Worm (Caenorhabditis elegans) whole organism, L4 larva: ENCODE measurements around the gene misc-1.
"Not testable (repeated sequence)": the region's sequence is repeated elsewhere in the genome, so short reads cannot be mapped to it uniquely, and the experiment has no call there.

Experiments
- D1046.2 ChIP-seq: fragments of 200-800 bp; sonication (Bioruptor generic); IDR thresholded peaks from 2 replicates; pipeline ENCODE4 v1.3.6; 2022; ENCODE audit warnings: missing genetic modification characterization, missing compliant biosample characterization
- F10B5.3 ChIP-seq: sonication (generic microtip); optimal IDR thresholded peaks from 2 replicates; lab custom pipeline; 2016; ENCODE audit warnings: mild to moderate bottlenecking, missing genetic modification characterization, missing compliant biosample characterization
- F49E8.2 ChIP-seq: sonication (generic microtip); optimal IDR thresholded peaks from 2 replicates; lab custom pipeline; 2016; ENCODE audit warnings: missing compliant biosample characterization, mild to moderate bottlenecking, missing genetic modification characterization, borderline replicate concordance
- T20F7.1 ChIP-seq: fragments of 200-800 bp; sonication (Bioruptor generic); optimal IDR thresholded peaks from 2 replicates; lab custom pipeline; 2018; ENCODE audit warnings: mild to moderate bottlenecking, missing genetic modification characterization, missing compliant biosample characterization
- T26A8.4 ChIP-seq: fragments of 200-800 bp; sonication (Bioruptor generic); IDR thresholded peaks from 2 replicates; pipeline ENCODE4 v1.3.6; 2022; ENCODE audit warnings: missing genetic modification characterization, missing compliant biosample characterization
- Y5F2A.4 ChIP-seq: fragments of 200-800 bp; sonication (Bioruptor generic); optimal IDR thresholded peaks from 2 replicates; lab custom pipeline; 2018; ENCODE audit warnings: mild to moderate bottlenecking, missing genetic modification characterization, missing compliant biosample characterization
- Y75B8A.6 ChIP-seq: fragments of 200-800 bp; sonication (Bioruptor generic); IDR thresholded peaks from 2 replicates; pipeline ENCODE4 v1.3.6; 2022; ENCODE audit warnings: missing genetic modification reagents, missing genetic modification characterization, missing compliant biosample characterization
- aha-1 ChIP-seq: fragments of 150-350 bp; peaks from one replicate; lab custom pipeline; 2014; ENCODE audit warnings: missing biosample characterization, missing genetic modification characterization
- ama-1 ChIP-seq: fragments of 150-350 bp; optimal IDR thresholded peaks from 2 replicates; lab custom pipeline; 2014; ENCODE audit warnings: inconsistent platforms, mixed read lengths
- arid-1 ChIP-seq: fragments of 200-800 bp; sonication (Bioruptor generic); conservative IDR thresholded peaks from 2 replicates; pipeline ENCODE4 v1.3.6; 2022; ENCODE audit warnings: missing genetic modification reagents, missing genetic modification characterization, missing compliant biosample characterization
- ceh-44 ChIP-seq: fragments of 200-800 bp; sonication (Bioruptor generic); IDR thresholded peaks from 2 replicates; pipeline ENCODE4 v1.3.6; 2022; ENCODE audit warnings: missing genetic modification reagents, missing genetic modification characterization, missing compliant biosample characterization
- daf-19 ChIP-seq: fragments of 200-800 bp; sonication (Bioruptor generic); conservative IDR thresholded peaks from 2 replicates; pipeline ENCODE4 v1.3.6; 2022; ENCODE audit warnings: missing genetic modification characterization, missing compliant biosample characterization
- dve-1 ChIP-seq: sonication (generic microtip); optimal IDR thresholded peaks from 2 replicates; lab custom pipeline; 2017; ENCODE audit warnings: antibody characterized with exemption, mild to moderate bottlenecking, missing genetic modification characterization, missing compliant biosample characterization; ENCODE audit not compliant: insufficient read depth
- fkh-10 ChIP-seq: fragments of 150-350 bp; optimal IDR thresholded peaks from 2 replicates; lab custom pipeline; 2014; ENCODE audit warnings: missing biosample characterization, missing genetic modification reagents, missing genetic modification characterization
- gei-8 ChIP-seq: fragments of 200-800 bp; sonication (Bioruptor generic); optimal IDR thresholded peaks from 2 replicates; lab custom pipeline; 2018; ENCODE audit warnings: mild to moderate bottlenecking, missing genetic modification characterization, missing compliant biosample characterization
- hlh-30 ChIP-seq: sonication (generic microtip); optimal IDR thresholded peaks from 2 replicates; lab custom pipeline; 2017; ENCODE audit warnings: antibody characterized with exemption, mild to moderate bottlenecking, missing genetic modification characterization, missing compliant biosample characterization; ENCODE audit not compliant: insufficient read depth
- lin-38 ChIP-seq: fragments of 200-800 bp; sonication (Bioruptor generic); IDR thresholded peaks from 2 replicates; pipeline ENCODE4 v1.3.6; 2022; ENCODE audit warnings: missing genetic modification reagents, missing genetic modification characterization, missing compliant biosample characterization
- lir-3 ChIP-seq: sonication (generic microtip); optimal IDR thresholded peaks from 2 replicates; lab custom pipeline; 2016; ENCODE audit warnings: mild to moderate bottlenecking, missing genetic modification characterization, missing compliant biosample characterization
- nhr-102 ChIP-seq: sonication (generic microtip); optimal IDR thresholded peaks from 2 replicates; lab custom pipeline; 2016; ENCODE audit warnings: mild to moderate bottlenecking, missing genetic modification characterization, moderate library complexity, missing compliant biosample characterization
- nhr-11 ChIP-seq: fragments of 150-350 bp; optimal IDR thresholded peaks from 2 replicates; lab custom pipeline; 2014; ENCODE audit warnings: missing biosample characterization, missing genetic modification characterization
- nhr-28 ChIP-seq: fragments of 150-350 bp; optimal IDR thresholded peaks from 2 replicates; lab custom pipeline; 2014; ENCODE audit warnings: missing biosample characterization, missing genetic modification characterization
- nhr-42 ChIP-seq: fragments of 200-800 bp; sonication (Bioruptor generic); IDR thresholded peaks from 2 replicates; pipeline ENCODE4 v1.3.6; 2022; ENCODE audit warnings: missing genetic modification characterization, missing compliant biosample characterization
- nhr-48 ChIP-seq: sonication (generic microtip); optimal IDR thresholded peaks from 2 replicates; lab custom pipeline; 2016; ENCODE audit warnings: mild to moderate bottlenecking, missing genetic modification characterization, missing compliant biosample characterization
- nhr-77 ChIP-seq: fragments of 150-350 bp; optimal IDR thresholded peaks from 2 replicates; lab custom pipeline; 2014; ENCODE audit warnings: missing biosample characterization, missing genetic modification characterization
- sdz-12 ChIP-seq: fragments of 200-800 bp; sonication (Bioruptor generic); optimal IDR thresholded peaks from 2 replicates; lab custom pipeline; 2018; ENCODE audit warnings: mild to moderate bottlenecking, missing genetic modification characterization, missing compliant biosample characterization
- skn-1 ChIP-seq: fragments of 150-350 bp; optimal IDR thresholded peaks from 2 replicates; lab custom pipeline; 2014; ENCODE audit warnings: missing biosample characterization, missing genetic modification characterization
- spr-1 ChIP-seq: sonication (generic microtip); optimal IDR thresholded peaks from 2 replicates; lab custom pipeline; 2016; ENCODE audit warnings: mild to moderate bottlenecking, missing genetic modification characterization, missing compliant biosample characterization
- tra-1 ChIP-seq: fragments of 200-800 bp; sonication (Bioruptor generic); IDR thresholded peaks from 2 replicates; pipeline ENCODE4 v1.3.6; 2022; ENCODE audit warnings: missing genetic modification reagents, missing genetic modification characterization, missing compliant biosample characterization
- unc-39 ChIP-seq: sonication (generic microtip); optimal IDR thresholded peaks from 2 replicates; lab custom pipeline; 2017; ENCODE audit warnings: missing biosample characterization, missing genetic modification characterization
- unc-62 ChIP-seq, 3 experiments: fragments of 150-350 bp in 1 of 3; sonication (generic microtip); optimal IDR thresholded peaks in 2 of 3; peaks in 1 of 3; 1 replicate in 1 of 3; 2 replicates in 2 of 3; lab custom pipeline; 2014 to 2017; ENCODE audit warnings: missing biosample characterization in 3 of 3, missing genetic modification characterization in 3 of 3, missing genetic modification reagents in 3 of 3, missing genotype in 1 of 3
- zag-1 ChIP-seq: fragments of 150-350 bp; optimal IDR thresholded peaks from 2 replicates; lab custom pipeline; 2014; ENCODE audit warnings: missing biosample characterization, missing genetic modification characterization

The misc-1 gene

DNA sequence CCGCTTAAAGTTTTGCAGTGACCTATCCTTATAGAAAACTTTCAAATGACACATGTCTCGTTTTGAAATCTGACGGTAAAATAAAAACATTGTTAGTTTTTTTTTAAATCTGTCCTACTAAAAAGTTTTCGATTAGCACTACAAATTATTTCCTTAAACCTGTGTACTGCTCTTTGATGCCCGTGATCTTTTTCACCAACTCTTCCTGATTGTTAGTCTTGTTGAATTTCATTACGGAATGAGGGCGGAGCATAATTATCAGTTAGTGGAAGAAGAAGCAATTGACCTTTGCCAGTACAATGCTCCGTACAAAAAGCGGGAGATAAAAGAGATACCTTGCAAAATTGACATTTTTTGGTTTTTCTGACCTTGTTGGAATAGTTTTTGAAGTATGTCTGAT is 20.7 kb downstream of the misc-1 start, which contains the start of gene K01A2.4:
K01A2.4 (plus strand) TSS at position 301 of the 400 bp plus-strand sequence.
- TF ChIP-seq aha-1 (tag; lab: Kevin White, UChicago) (peak; percentile 62), F10B5.3 (tag; lab: Kevin White, UChicago) (no peak)

DNA sequence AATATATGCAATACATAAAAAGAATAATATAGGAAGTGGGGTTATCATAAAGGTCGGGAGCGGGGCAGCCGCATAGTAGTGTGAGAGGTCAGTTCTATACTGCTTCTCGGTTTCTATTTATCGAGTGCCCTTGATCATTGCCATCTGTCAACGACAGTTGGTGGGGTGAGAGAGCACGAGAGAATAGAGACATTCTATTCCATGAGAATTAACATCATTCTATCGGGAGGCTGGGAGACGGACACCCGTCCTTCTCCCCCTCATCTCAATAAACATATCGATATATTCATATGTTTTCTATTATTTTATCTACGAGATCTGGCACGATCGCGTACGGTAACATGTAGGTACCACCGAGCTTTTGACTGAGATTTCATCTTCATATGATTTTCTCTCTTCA is 25.7 kb downstream of the misc-1 start, which contains the start of gene mps-2:
mps-2 (minus strand) TSS at position 101 of the 400 bp plus-strand sequence.
- not testable (repeated sequence) for TF ChIP-seq nhr-102; Y75B8A.6 (GFP tag; lab: Robert Waterston, UW); gei-8 (GFP tag; lab: Kevin White, UChicago)

DNA sequence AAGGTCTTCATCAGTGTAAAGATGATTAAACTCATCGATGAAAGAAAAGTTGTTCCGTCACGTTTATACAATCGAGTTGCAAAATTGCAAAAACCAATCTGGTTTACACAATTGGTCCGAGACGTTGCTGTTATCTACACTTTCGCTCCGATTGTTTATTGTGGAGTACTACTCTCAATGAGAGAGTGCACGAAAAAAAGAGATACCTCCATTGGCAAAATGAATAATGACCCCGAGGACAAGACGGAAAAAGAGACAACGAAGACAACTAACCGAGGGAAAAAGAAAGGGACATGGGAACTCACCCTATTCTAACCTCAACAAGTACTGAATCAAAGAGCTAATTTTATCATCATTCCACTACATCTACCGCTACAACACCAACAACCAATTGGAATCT is 27.1 kb downstream of the misc-1 start:
- TF ChIP-seq daf-19 (GFP tag; lab: Robert Waterston, UW) (no peak), nhr-48 (no peak), tra-1 (GFP tag; lab: Robert Waterston, UW) (no peak), nhr-11 (no peak), sdz-12 (GFP tag; lab: Kevin White, UChicago) (no peak), nhr-42 (GFP tag; lab: Robert Waterston, UW) (no peak), skn-1 (tag; lab: Kevin White, UChicago) (no peak), fkh-10 (GFP tag; lab: Kevin White, UChicago) (no peak), D1046.2 (GFP tag; lab: Robert Waterston, UW) (no peak), F49E8.2 (no peak), lir-3 (no peak), ceh-44 (GFP tag; lab: Robert Waterston, UW) (no peak), T26A8.4 (GFP tag; lab: Robert Waterston, UW) (no peak), Y5F2A.4 (GFP tag; lab: Kevin White, UChicago) (no peak), spr-1 (no peak), unc-39 (tag; lab: Kevin White, UChicago) (no peak), T20F7.1 (GFP tag; lab: Kevin White, UChicago) (no peak), zag-1 (tag; lab: Kevin White, UChicago) (no peak), arid-1 (GFP tag; lab: Robert Waterston, UW) (no peak), ama-1 (no peak)

DNA sequence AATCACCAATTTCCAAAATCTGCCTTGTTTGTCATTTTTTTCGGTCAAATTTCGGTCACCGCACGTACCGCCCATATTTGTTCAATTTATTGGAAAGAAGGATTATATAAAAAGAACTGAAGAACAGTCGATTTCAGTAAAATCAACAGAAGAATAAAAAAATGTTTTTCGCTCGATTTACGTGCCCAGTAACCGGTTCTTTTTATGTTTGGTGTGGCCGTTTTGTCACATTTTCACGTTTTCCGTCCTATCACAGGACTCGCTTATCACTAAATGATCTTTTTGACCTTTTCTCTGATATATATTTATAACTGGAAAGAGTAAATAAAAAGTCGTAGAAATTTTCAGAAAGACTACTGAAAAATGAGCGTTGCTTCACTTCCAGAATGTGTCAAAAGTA is 33.0 kb downstream of the misc-1 start, which contains the start of gene far-7:
far-7 (plus strand) TSS at position 331 of the 400 bp plus-strand sequence.
- TF ChIP-seq hlh-30 (peak; percentile 48), dve-1 (tag; lab: Kevin White, UChicago) (no peak), nhr-28 (tag; lab: Kevin White, UChicago) (peak; percentile 58)

DNA sequence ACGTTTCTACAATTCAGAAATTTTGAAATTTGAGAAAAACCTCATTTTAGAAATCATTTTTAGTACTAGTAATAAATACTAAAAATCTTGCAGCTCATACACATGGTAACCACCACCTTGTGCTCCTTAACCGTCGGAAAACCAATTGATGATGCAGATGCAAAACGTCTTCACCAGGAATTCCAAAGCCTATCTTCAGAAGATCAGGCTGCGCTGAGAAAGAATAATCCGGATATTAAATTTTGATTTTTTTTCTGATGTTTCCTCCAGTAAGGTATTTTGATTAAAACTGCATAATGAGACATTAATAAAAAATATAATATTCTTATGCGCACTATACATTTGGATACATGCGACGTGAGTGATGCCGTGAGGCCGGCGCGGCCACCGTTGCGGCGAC is 34.4 kb downstream of the misc-1 start:
- no peak for TF ChIP-seq lin-38
- peak; percentile 51 for TF ChIP-seq aha-1 (tag; lab: Kevin White, UChicago)

DNA sequence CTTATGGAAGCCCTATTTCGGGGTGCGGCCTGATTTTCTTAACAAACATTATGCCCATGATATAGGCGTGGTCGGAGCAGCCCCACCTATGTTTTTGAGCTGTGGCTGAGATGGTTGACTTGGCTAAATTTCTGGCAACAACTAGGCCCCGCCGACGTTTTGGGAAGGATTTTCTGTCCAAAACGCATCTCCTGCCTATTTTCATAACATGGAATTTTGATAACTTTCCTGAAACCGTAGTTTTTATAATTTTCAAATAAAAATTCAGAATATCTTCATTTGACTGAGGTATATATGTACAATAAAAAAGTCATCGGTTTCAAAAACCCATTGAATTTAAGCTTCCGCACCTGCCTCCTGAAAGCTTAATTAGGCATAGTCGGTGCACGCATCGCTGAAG is 34.8 kb downstream of the misc-1 start:
- peak in 1 of 2 experiments; percentile 74 for TF ChIP-seq unc-62 (GFP tag; optimal IDR thresholded peaks at IDR 0.05 in 1 of 2; lab: Kevin White, UChicago)
- no peak for TF ChIP-seq unc-62 (tag; optimal IDR thresholded peaks at IDR 0.05; lab: Kevin White, UChicago)
- TF ChIP-seq nhr-28 (tag; lab: Kevin White, UChicago) = no peak
- no peak for TF ChIP-seq nhr-77 (tag; lab: Kevin White, UChicago)
- TF ChIP-seq, all 104 proteins: peak for 1
